Worm (Caenorhabditis elegans): ENCODE results near the gene Y79H2A.3.

The Y79H2A.3 gene

ce11 chrIII:11989823-11990222 is 62.3 kb downstream of the Y79H2A.3 start, which contains the start of gene wah-1:
wah-1 (plus strand) TSS chrIII:11990167.
- no peak for TF ChIP-seq fkh-8 (tag; optimal IDR thresholded peaks at IDR 0.05)
- peak; percentile 29 for TF ChIP-seq tbx-2 (tag; optimal IDR thresholded peaks at IDR 0.05)
- TF ChIP-seq dpl-1 (GFP tag; optimal IDR thresholded peaks at IDR 0.05), result peak; percentile 2 to 40 (median 29)
- no peak for TF ChIP-seq efl-3 (GFP tag; optimal IDR thresholded peaks at IDR 0.05)
- no peak for TF ChIP-seq grh-1 (GFP tag; IDR thresholded peaks at IDR 0.05)
- TF ChIP-seq lsy-2 (tag; optimal IDR thresholded peaks at IDR 0.05), result peak; percentile 21 to 49
- no peak for TF ChIP-seq irx-1 (tag; optimal IDR thresholded peaks at IDR 0.05)
- TF ChIP-seq C16A3.4 (tag; optimal IDR thresholded peaks at IDR 0.05), result peak; percentile 25
- peak; percentile 18 for TF ChIP-seq nhr-90 (tag; optimal IDR thresholded peaks at IDR 0.05; ENCODE audit: poor library complexity)
- peak; percentile 14 for TF ChIP-seq nhr-47 (tag; optimal IDR thresholded peaks at IDR 0.05)
- peak in 1 of 2 experiments; percentile 71 for TF ChIP-seq lin-35 (GFP tag; optimal IDR thresholded peaks at IDR 0.05)
- TF ChIP-seq nhr-20 (tag; optimal IDR thresholded peaks at IDR 0.05), result peak; percentile 54
- TF ChIP-seq sup-37 (GFP tag; optimal IDR thresholded peaks at IDR 0.05), result no peak
- TF ChIP-seq zag-1 (tag; optimal IDR thresholded peaks at IDR 0.05), result no peak
- peak; percentile 2 for TF ChIP-seq swsn-7 (tag; optimal IDR thresholded peaks at IDR 0.05)
- TF ChIP-seq mdl-1 (tag; optimal IDR thresholded peaks at IDR 0.05), result peak in 1 of 2 experiments; percentile 84
- no peak for TF ChIP-seq hlh-17 (GFP tag; optimal IDR thresholded peaks at IDR 0.05; ENCODE audit: borderline replicate concordance)
- TF ChIP-seq nhr-28 (tag; optimal IDR thresholded peaks at IDR 0.05), result no peak
- TF ChIP-seq nhr-71 (tag; optimal IDR thresholded peaks at IDR 0.05), result peak; percentile 41
- TF ChIP-seq blmp-1 (tag; optimal IDR thresholded peaks at IDR 0.05), result peak; percentile 66
- peak; percentile 51 for TF ChIP-seq mep-1 (tag; optimal IDR thresholded peaks at IDR 0.05)
- peak; percentile 28 to 32 for TF ChIP-seq efl-1 (optimal IDR thresholded peaks at IDR 0.05)
- peak in 1 of 2 experiments; percentile 25 for TF ChIP-seq efl-1 (GFP tag; optimal IDR thresholded peaks at IDR 0.05 in 1 of 2)
- TF ChIP-seq elt-3 (tag; optimal IDR thresholded peaks at IDR 0.05), result peak in 1 of 6 experiments; percentile 77
- TF ChIP-seq unc-86 (tag; optimal IDR thresholded peaks at IDR 0.05), result no peak
- TF ChIP-seq dsc-1 (tag; optimal IDR thresholded peaks at IDR 0.05), result no peak
- peak; percentile 58 for TF ChIP-seq snu-23 (GFP tag; optimal IDR thresholded peaks at IDR 0.05)
- TF ChIP-seq unc-30 (tag; optimal IDR thresholded peaks at IDR 0.05), result no peak
- TF ChIP-seq nhr-85 (tag), result peak; percentile 72

ce11 chrIII:11985066-11985465 is 67.0 kb downstream of the Y79H2A.3 start:
- TF ChIP-seq lin-14 (GFP tag; optimal IDR thresholded peaks at IDR 0.05), result no peak
- peak; percentile 21 for TF ChIP-seq dsc-1 (tag; optimal IDR thresholded peaks at IDR 0.05)
- TF ChIP-seq unc-62 (GFP tag; optimal IDR thresholded peaks at IDR 0.05), result no peak
- no peak for TF ChIP-seq lin-13 (GFP tag; optimal IDR thresholded peaks at IDR 0.05)
- no peak for TF ChIP-seq grh-1 (GFP tag; IDR thresholded peaks at IDR 0.05)
- no peak for TF ChIP-seq mep-1 (tag; optimal IDR thresholded peaks at IDR 0.05)
- TF ChIP-seq lin-35 (GFP tag; optimal IDR thresholded peaks at IDR 0.05), result no peak
- TF ChIP-seq tlp-1 (tag; optimal IDR thresholded peaks at IDR 0.05), result no peak
- TF ChIP-seq nhr-20 (tag; optimal IDR thresholded peaks at IDR 0.05), result no peak
- TF ChIP-seq fkh-10 (GFP tag; optimal IDR thresholded peaks at IDR 0.05), result no peak
- TF ChIP-seq C04F5.9 (tag; optimal IDR thresholded peaks at IDR 0.05), result no peak
- no peak for TF ChIP-seq ceh-82 (tag; optimal IDR thresholded peaks at IDR 0.05)
- peak; percentile 34 for TF ChIP-seq fkh-8 (tag; optimal IDR thresholded peaks at IDR 0.05)
- no peak for TF ChIP-seq sox-4 (tag; optimal IDR thresholded peaks at IDR 0.05)
- TF ChIP-seq pax-3 (tag; optimal IDR thresholded peaks at IDR 0.05), result no peak
- TF ChIP-seq nhr-77 (tag; optimal IDR thresholded peaks at IDR 0.05), result no peak
- TF ChIP-seq unc-130 (tag; optimal IDR thresholded peaks at IDR 0.05), result no peak
- no peak for TF ChIP-seq ces-1 (GFP tag; optimal IDR thresholded peaks at IDR 0.05)
- no peak for TF ChIP-seq alr-1 (tag; optimal IDR thresholded peaks at IDR 0.05; ENCODE audit: borderline replicate concordance)
- no peak for TF ChIP-seq tbx-2 (tag; optimal IDR thresholded peaks at IDR 0.05)
- no peak for TF ChIP-seq lir-3 (tag; optimal IDR thresholded peaks at IDR 0.05; ENCODE audit: poor library complexity)
- TF ChIP-seq C16A3.4 (tag; optimal IDR thresholded peaks at IDR 0.05), result no peak
- no peak for TF ChIP-seq snpc-4 (tag; optimal IDR thresholded peaks at IDR 0.05)
- no peak for TF ChIP-seq efl-1 (optimal IDR thresholded peaks at IDR 0.05)
- peak in 1 of 2 experiments; percentile 91 for TF ChIP-seq efl-1 (GFP tag; optimal IDR thresholded peaks at IDR 0.05 in 1 of 2)

Data from whole organism, L1 larva.